Worm (Caenorhabditis elegans): ENCODE measurements around the gene cest-9.2.

DNA sequence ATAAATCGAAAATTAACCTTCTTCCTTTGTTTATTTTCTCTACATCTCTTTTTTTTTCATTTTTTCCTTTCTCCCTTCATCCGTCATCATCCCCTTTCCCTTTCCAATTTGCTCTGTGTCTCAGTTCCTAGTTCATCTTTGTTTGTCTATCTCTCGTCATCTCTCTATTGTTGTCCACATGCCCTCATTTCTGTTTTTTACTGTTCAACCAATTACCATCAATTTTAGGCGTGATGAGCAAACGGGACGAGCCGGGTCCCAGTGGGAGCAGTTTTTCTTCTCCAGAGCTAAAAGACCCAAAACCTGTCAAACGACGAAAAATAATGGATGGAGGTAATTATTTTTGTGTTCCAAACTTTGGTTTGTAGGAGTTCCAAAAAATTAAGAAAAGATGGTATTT is 13.5 kb downstream of the cest-9.2 start, which contains the start of gene C23H4.6:
- TF ChIP-seq unc-62 (GFP tag; optimal IDR thresholded peaks at IDR 0.05): no peak
- TF ChIP-seq sptf-1 (tag; optimal IDR thresholded peaks at IDR 0.05): no peak
- no peak for TF ChIP-seq lin-13 (tag; optimal IDR thresholded peaks at IDR 0.05)
- no peak for TF ChIP-seq ces-1 (GFP tag; optimal IDR thresholded peaks at IDR 0.05)
- no peak for TF ChIP-seq elt-1 (tag; optimal IDR thresholded peaks at IDR 0.05; ENCODE audit: borderline replicate concordance, insufficient read depth)
- no peak for TF ChIP-seq sem-2 (GFP tag; optimal IDR thresholded peaks at IDR 0.05)
- no peak for TF ChIP-seq lsy-2 (tag; optimal IDR thresholded peaks at IDR 0.05)
- TF ChIP-seq snpc-4 (tag; optimal IDR thresholded peaks at IDR 0.05): no peak
- no peak for TF ChIP-seq pha-4 (tag; optimal IDR thresholded peaks at IDR 0.05)
- no peak for TF ChIP-seq M03D4.4 (tag; optimal IDR thresholded peaks at IDR 0.05)
